Fruit fly (Drosophila melanogaster) whole organism, embryonic: ENCODE data around the gene Art2.

Source experiments
- Adf1 ChIP-seq: fragments of 200-800 bp; sonication (Bioruptor generic); IDR thresholded peaks from 2 replicates; pipeline ENCODE4 v1.3.6; 2022; ENCODE audit warnings: missing biosample characterization, missing genetic modification characterization
- Asciz ChIP-seq: fragments of 200-800 bp; sonication (Bioruptor generic); optimal IDR thresholded peaks from 2 replicates; lab custom pipeline; 2017; ENCODE audit warnings: missing biosample characterization, mild to moderate bottlenecking, missing genetic modification characterization, missing genetic modification reagents
- Bgb ChIP-seq: fragments of 200-800 bp; sonication (Bioruptor generic); IDR thresholded peaks from 2 replicates; pipeline ENCODE4 v1.3.6; 2022; ENCODE audit warnings: missing biosample characterization, missing genetic modification characterization; ENCODE audit not compliant: partially characterized antibody
- CG11247 ChIP-seq: fragments of 200-800 bp; sonication (Bioruptor generic); IDR thresholded peaks from 2 replicates; pipeline ENCODE4 v1.3.6; 2022; ENCODE audit warnings: missing biosample characterization, missing genetic modification characterization
- CG13287 ChIP-seq: fragments of 200-800 bp; sonication (Bioruptor generic); IDR thresholded peaks from 2 replicates; pipeline ENCODE4 v1.3.6; 2022; ENCODE audit warnings: missing biosample characterization, missing genetic modification characterization; ENCODE audit not compliant: partially characterized antibody
- CG13775 ChIP-seq: fragments of 200-800 bp; sonication (Bioruptor generic); optimal IDR thresholded peaks from 3 replicates; lab custom pipeline; 2017; ENCODE audit warnings: missing biosample characterization, mild to moderate bottlenecking, missing genetic modification characterization
- CG15269 ChIP-seq: fragments of 200-800 bp; sonication (Bioruptor generic); optimal IDR thresholded peaks from 2 replicates; lab custom pipeline; 2018; ENCODE audit warnings: missing biosample characterization, mild to moderate bottlenecking, missing genetic modification characterization, moderate library complexity
- CG18011 ChIP-seq: fragments of 200-800 bp; sonication (Bioruptor generic); optimal IDR thresholded peaks from 2 replicates; lab custom pipeline; 2017; ENCODE audit warnings: missing biosample characterization, missing genetic modification characterization, mild to moderate bottlenecking, moderate library complexity, missing genotype
- CG2712 ChIP-seq: fragments of 200-800 bp; optimal IDR thresholded peaks from 3 replicates; lab custom pipeline; 2019; ENCODE audit warnings: missing biosample characterization, mild to moderate bottlenecking, missing genetic modification characterization, moderate library complexity
- CG2875 ChIP-seq: fragments of 200-800 bp; sonication (Bioruptor generic); optimal IDR thresholded peaks from 2 replicates; lab custom pipeline; 2017; ENCODE audit warnings: missing biosample characterization, mild to moderate bottlenecking, missing genetic modification characterization, missing genetic modification reagents
- CG34422 ChIP-seq: fragments of 200-800 bp; sonication (Bioruptor generic); IDR thresholded peaks from 3 replicates; pipeline ENCODE4 v1.3.6; 2022; ENCODE audit warnings: missing biosample characterization, missing genetic modification characterization
- CG3847 ChIP-seq: fragments of 200-800 bp; sonication (Bioruptor generic); IDR thresholded peaks from 2 replicates; pipeline ENCODE4 v1.3.6; 2022; ENCODE audit warnings: missing biosample characterization, missing genetic modification characterization
- CG5245 ChIP-seq: fragments of 200-800 bp; sonication (Bioruptor generic); optimal IDR thresholded peaks from 3 replicates; lab custom pipeline; 2016; ENCODE audit warnings: missing biosample characterization, missing genetic modification characterization
- CG6765 ChIP-seq: fragments of 200-800 bp; sonication (Bioruptor generic); optimal IDR thresholded peaks from 3 replicates; lab custom pipeline; 2017; ENCODE audit warnings: missing biosample characterization, mild to moderate bottlenecking, missing genetic modification characterization
- CG7839 ChIP-seq: fragments of 200-800 bp; sonication (Bioruptor generic); optimal IDR thresholded peaks from 3 replicates; lab custom pipeline; 2018; ENCODE audit warnings: missing biosample characterization, mild to moderate bottlenecking, missing genetic modification characterization, moderate library complexity
- CG8089 ChIP-seq: fragments of 200-800 bp; sonication (Bioruptor generic); optimal IDR thresholded peaks from 3 replicates; lab custom pipeline; 2016; ENCODE audit warnings: missing biosample characterization, missing genetic modification characterization
- CG9876 ChIP-seq: fragments of 200-800 bp; sonication (Bioruptor generic); optimal IDR thresholded peaks from 2 replicates; lab custom pipeline; 2016; ENCODE audit warnings: missing biosample characterization, missing genetic modification characterization
- Doc2 ChIP-seq: fragments of 200-800 bp; sonication (Bioruptor generic); IDR thresholded peaks from 2 replicates; pipeline ENCODE4 v1.3.6; 2022; ENCODE audit warnings: missing biosample characterization, missing genetic modification characterization
- Dp ChIP-seq: fragments of 200-800 bp; sonication (Bioruptor generic); optimal IDR thresholded peaks from 2 replicates; lab custom pipeline; 2018; ENCODE audit warnings: missing biosample characterization, mild to moderate bottlenecking, missing genetic modification characterization, moderate library complexity
- Mrtf ChIP-seq: fragments of 200-800 bp; sonication (Bioruptor generic); IDR thresholded peaks from 3 replicates; pipeline ENCODE4 v1.3.6; 2022; ENCODE audit warnings: missing biosample characterization, missing genetic modification characterization
- Scr ChIP-seq: fragments of 200-800 bp; sonication (Bioruptor generic); IDR thresholded peaks from 2 replicates; pipeline ENCODE4 v1.3.6; 2022; ENCODE audit warnings: missing biosample characterization, missing genetic modification characterization; ENCODE audit not compliant: partially characterized antibody
- Spps ChIP-seq: fragments of 200-800 bp; sonication (Bioruptor generic); optimal IDR thresholded peaks from 2 replicates; lab custom pipeline; 2018; ENCODE audit warnings: missing biosample characterization, mild to moderate bottlenecking, missing genetic modification characterization
- YL-1 ChIP-seq: fragments of 200-800 bp; sonication (Bioruptor generic); optimal IDR thresholded peaks from 3 replicates; lab custom pipeline; 2017; ENCODE audit warnings: missing biosample characterization, mild to moderate bottlenecking, missing genetic modification characterization
- ac ChIP-seq: fragments of 200-800 bp; sonication (Bioruptor generic); optimal IDR thresholded peaks from 3 replicates; lab custom pipeline; 2017; ENCODE audit warnings: missing biosample characterization, mild to moderate bottlenecking, missing genetic modification characterization
- ap ChIP-seq: fragments of 200-800 bp; sonication (Bioruptor generic); IDR thresholded peaks from 2 replicates; pipeline ENCODE4 v1.3.6; 2022; ENCODE audit warnings: missing biosample characterization, missing genetic modification characterization
- br ChIP-seq: fragments of >200 bp; optimal IDR thresholded peaks from 2 replicates; lab custom pipeline; 2017
- corto ChIP-seq: fragments of 200-800 bp; sonication (Bioruptor generic); optimal IDR thresholded peaks from 2 replicates; lab custom pipeline; 2016; ENCODE audit warnings: missing biosample characterization, mild to moderate bottlenecking, missing genetic modification characterization, moderate library complexity
- ems ChIP-seq: fragments of 200-800 bp; sonication (Bioruptor generic); optimal IDR thresholded peaks from 3 replicates; lab custom pipeline; 2016; ENCODE audit warnings: missing biosample characterization, missing genetic modification characterization
- fd64A ChIP-seq: fragments of 200-800 bp; sonication (Bioruptor generic); optimal IDR thresholded peaks from 3 replicates; lab custom pipeline; 2018; ENCODE audit warnings: missing biosample characterization, mild to moderate bottlenecking, missing genetic modification characterization
- gcm2 ChIP-seq: fragments of 200-800 bp; sonication (Bioruptor generic); optimal IDR thresholded peaks from 2 replicates; lab custom pipeline; 2016; ENCODE audit warnings: missing biosample characterization, missing genetic modification characterization
- her ChIP-seq: fragments of 200-800 bp; sonication (Bioruptor generic); optimal IDR thresholded peaks from 2 replicates; lab custom pipeline; 2016; ENCODE audit warnings: missing biosample characterization, missing genetic modification characterization
- insv ChIP-seq, 2 experiments: fragments of 200-800 bp; sonication (Bioruptor generic); optimal IDR thresholded peaks; 3 replicates each; lab custom pipeline; 2016 to 2018; ENCODE audit warnings: missing biosample characterization in 2 of 2, missing genetic modification characterization in 2 of 2
- jing ChIP-seq: fragments of 200-800 bp; sonication (Bioruptor generic); optimal IDR thresholded peaks from 2 replicates; lab custom pipeline; 2018; ENCODE audit warnings: missing biosample characterization, mild to moderate bottlenecking, missing genetic modification characterization
- kni ChIP-seq: fragments of 200-800 bp; sonication (Bioruptor generic); optimal IDR thresholded peaks from 3 replicates; lab custom pipeline; 2017; ENCODE audit warnings: mild to moderate bottlenecking, missing biosample characterization, missing genetic modification reagents, missing genetic modification characterization
- knrl ChIP-seq: fragments of 200-800 bp; sonication (Bioruptor generic); IDR thresholded peaks from 3 replicates; pipeline ENCODE4 v1.3.6; 2022; ENCODE audit warnings: missing biosample characterization, missing genetic modification characterization; ENCODE audit not compliant: partially characterized antibody
- luna ChIP-seq: fragments of 200-800 bp; sonication (Bioruptor generic); optimal IDR thresholded peaks from 2 replicates; lab custom pipeline; 2016; ENCODE audit warnings: missing biosample characterization, missing genetic modification characterization
- mam ChIP-seq: fragments of 200-800 bp; sonication (Bioruptor generic); optimal IDR thresholded peaks from 3 replicates; lab custom pipeline; 2016; ENCODE audit warnings: missing biosample characterization, missing genetic modification characterization
- nom ChIP-seq: fragments of 200-800 bp; sonication (Bioruptor generic); optimal IDR thresholded peaks from 2 replicates; lab custom pipeline; 2017; ENCODE audit warnings: missing biosample characterization, missing genetic modification characterization, mild to moderate bottlenecking, moderate library complexity, missing genetic modification reagents
- pan ChIP-seq, 4 experiments: fragments of >200 bp in 3 of 4; fragments of 200-800 bp in 1 of 4; sonication (Bioruptor generic) in 1 of 4; optimal IDR thresholded peaks in 3 of 4; IDR thresholded peaks in 1 of 4; 2 replicates each; pipeline versions ENCODE4 v1.3.6 to Lab custom; 2017 to 2022; ENCODE audit warnings: missing biosample characterization in 2 of 4, missing genetic modification characterization in 2 of 4, mixed read lengths in 1 of 4
- psq ChIP-seq: fragments of 200-800 bp; sonication (Bioruptor generic); optimal IDR thresholded peaks from 2 replicates; lab custom pipeline; 2017; ENCODE audit warnings: missing biosample characterization, missing genetic modification characterization
- salm ChIP-seq: fragments of 200-800 bp; sonication (Bioruptor generic); optimal IDR thresholded peaks from 2 replicates; lab custom pipeline; 2018; ENCODE audit warnings: missing biosample characterization, mild to moderate bottlenecking, missing genetic modification characterization
- sug ChIP-seq: fragments of 200-800 bp; optimal IDR thresholded peaks from 2 replicates; lab custom pipeline; 2019; ENCODE audit warnings: missing biosample characterization, mild to moderate bottlenecking, missing genetic modification characterization, moderate library complexity
- tgo ChIP-seq: fragments of 200-800 bp; sonication (Bioruptor generic); IDR thresholded peaks from 3 replicates; pipeline ENCODE4 v1.3.6; 2022; ENCODE audit warnings: missing biosample characterization, missing genetic modification characterization
- tna ChIP-seq: fragments of 200-800 bp; sonication (Bioruptor generic); IDR thresholded peaks from 2 replicates; pipeline ENCODE4 v1.3.6; 2022; ENCODE audit warnings: missing biosample characterization, missing genetic modification characterization; ENCODE audit not compliant: partially characterized antibody
- tx ChIP-seq: fragments of 200-800 bp; sonication (Bioruptor generic); optimal IDR thresholded peaks from 2 replicates; lab custom pipeline; 2016; ENCODE audit warnings: missing biosample characterization, missing genetic modification characterization
- unc-4 ChIP-seq: fragments of 200-800 bp; sonication (Bioruptor generic); IDR thresholded peaks from 2 replicates; pipeline ENCODE4 v1.3.6; 2022; ENCODE audit warnings: missing biosample characterization, missing genetic modification characterization; ENCODE audit not compliant: partially characterized antibody
- yki ChIP-seq: fragments of >200 bp; optimal IDR thresholded peaks from 3 replicates; lab custom pipeline; 2018
- zen2 ChIP-seq: fragments of 200-800 bp; sonication (Bioruptor generic); IDR thresholded peaks from 3 replicates; pipeline ENCODE4 v1.3.6; 2022; ENCODE audit warnings: missing biosample characterization, missing genetic modification characterization; ENCODE audit not compliant: partially characterized antibody

Gene Art2

DNA sequence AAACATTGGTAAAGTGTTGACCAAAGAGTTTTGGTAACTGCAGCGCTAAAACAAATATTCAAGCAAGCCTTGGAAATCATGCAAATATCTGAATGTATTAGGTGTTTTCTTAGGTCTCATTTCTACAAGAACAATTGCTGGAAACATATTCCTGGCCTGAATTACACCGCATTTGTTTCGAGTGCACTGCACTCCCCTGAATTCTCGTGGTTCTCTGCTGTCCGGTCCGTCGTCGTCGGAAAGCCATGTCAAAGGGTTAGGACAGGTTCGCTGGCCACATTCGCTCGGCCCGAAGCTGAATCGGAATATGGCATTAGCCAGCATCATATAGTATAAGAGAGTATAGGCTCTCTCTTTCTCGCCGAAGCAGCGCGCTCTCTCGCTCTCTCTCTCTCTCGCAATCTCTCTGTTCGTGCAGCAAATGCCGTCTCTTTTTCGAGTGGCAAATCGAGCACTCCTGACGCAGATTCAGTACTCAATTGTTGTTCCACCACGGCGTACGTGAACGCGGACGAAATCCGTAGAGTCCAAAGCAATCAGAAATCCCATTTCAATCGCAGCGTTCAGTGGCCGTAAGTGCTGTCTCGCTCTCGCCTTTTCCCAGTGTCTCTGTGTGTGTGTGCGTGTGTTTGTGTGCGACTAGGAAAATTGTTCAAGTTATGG, 1.7 kb upstream of the Art2 start, which contains the start of gene tutl (continued):
- TF ChIP-seq psq (GFP tag; lab: Kevin White, UChicago) (peak; percentile 60), ac (GFP tag; lab: Kevin White, UChicago) (peak; percentile 64), CG18011 (GFP tag; lab: Kevin White, UChicago) (peak; percentile 1), nom (GFP tag; lab: Kevin White, UChicago) (peak; percentile 65), insv (GFP tag; optimal IDR thresholded peaks at IDR 0.05; lab: Kevin White, UChicago) (peak in 1 of 2 experiments; percentile 45), ems (peak; percentile 75), CG13287 (GFP tag; lab: Robert Waterston, UW) (peak; percentile 43), gcm2 (GFP tag; lab: Kevin White, UChicago) (peak; percentile 34), CG11247 (GFP tag; lab: Robert Waterston, UW) (peak; percentile 71), luna (no peak), CG2875 (GFP tag; lab: Kevin White, UChicago) (peak; percentile 61), fd64A (peak; percentile 44), tx (GFP tag; lab: Kevin White, UChicago) (peak; percentile 86), CG2712 (tag; lab: Kevin White, UChicago) (peak; percentile 89), br (lab: Kevin White, UChicago) (no peak), Adf1 (GFP tag; lab: Robert Waterston, UW) (no peak; the same call in none of the 2 replicates), knrl (no peak), CG15269 (peak; percentile 72), Asciz (GFP tag; lab: Kevin White, UChicago) (peak; percentile 76), unc-4 (GFP tag; lab: Robert Waterston, UW) (0 out of 2 replicates have a peak, but pooled peaks have one; percentile 34), Spps (tag; lab: Kevin White, UChicago) (peak; percentile 69), Dp (no peak), CG9876 (GFP tag; lab: Kevin White, UChicago) (peak; percentile 76), jing (GFP tag; lab: Kevin White, UChicago) (peak; percentile 74), CG8089 (peak; percentile 80), kni (GFP tag; lab: Kevin White, UChicago) (peak; percentile 94), Scr (GFP tag; lab: Robert Waterston, UW) (peak; percentile 35; the same call in 1 of the 2 replicates), salm (tag; lab: Kevin White, UChicago) (peak; percentile 39), Mrtf (GFP tag; lab: Robert Waterston, UW) (peak; percentile 77), pan (optimal IDR thresholded peaks at IDR 0.05; lab: Kevin White, UChicago) (no peak), pan (GFP tag; optimal IDR thresholded peaks at IDR 0.05 in 1 of 2, IDR thresholded peaks at IDR 0.05 in 1 of 2) (peak in 1 of 2 experiments; percentile 80), CG3847 (GFP tag; lab: Robert Waterston, UW) (peak; percentile 79), her (GFP tag; lab: Kevin White, UChicago) (peak; percentile 83), zen2 (GFP tag; lab: Robert Waterston, UW) (peak; percentile 65), YL-1 (GFP tag; lab: Kevin White, UChicago) (no peak), tna (GFP tag; lab: Robert Waterston, UW) (no peak), Bgb (GFP tag; lab: Robert Waterston, UW) (peak; percentile 28; the same call in 1 of the 2 replicates), Doc2 (GFP tag; lab: Robert Waterston, UW) (peak; percentile 53; the same call in 1 of the 2 replicates), ap (GFP tag; lab: Robert Waterston, UW) (peak; percentile 41), CG6765 (GFP tag; lab: Kevin White, UChicago) (no peak), CG34422 (GFP tag; lab: Robert Waterston, UW) (peak; percentile 79), CG13775 (GFP tag; lab: Kevin White, UChicago) (peak; percentile 82), corto (GFP tag; lab: Kevin White, UChicago) (peak; percentile 90), tgo (GFP tag; lab: Robert Waterston, UW) (peak; percentile 81), CG7839 (tag; lab: Kevin White, UChicago) (peak; percentile 88), sug (tag; lab: Kevin White, UChicago) (peak; percentile 7), mam (GFP tag; lab: Kevin White, UChicago) (peak; percentile 77), yki (lab: Kevin White, UChicago) (peak; percentile 96), CG5245 (GFP tag; lab: Kevin White, UChicago) (peak; percentile 83)
